Worm (Caenorhabditis elegans) whole organism, mixed stage, embryonic: ENCODE results near the gene mbl-1.

ENCODE experiments used
- M03D4.4 ChIP-seq: sonication (generic microtip); optimal IDR thresholded peaks from 2 replicates; lab custom pipeline; 2017; ENCODE audit warnings: mild to moderate bottlenecking, missing genetic modification characterization, missing compliant biosample characterization
- bed-3 ChIP-seq: fragments of 200-800 bp; sonication (Bioruptor generic); optimal IDR thresholded peaks from 3 replicates; lab custom pipeline; 2018; ENCODE audit warnings: mild to moderate bottlenecking, missing genetic modification characterization, moderate library complexity, missing compliant biosample characterization
- blmp-1 ChIP-seq: fragments of 150-350 bp; optimal IDR thresholded peaks from 2 replicates; lab custom pipeline; 2014; ENCODE audit warnings: missing biosample characterization, missing genetic modification characterization
- ceh-39 ChIP-seq: fragments of 150-350 bp; optimal IDR thresholded peaks from 2 replicates; lab custom pipeline; 2014; ENCODE audit warnings: missing biosample characterization, missing genetic modification characterization
- ceh-43 ChIP-seq: fragments of 200-800 bp; sonication (Bioruptor generic); optimal IDR thresholded peaks from 2 replicates; lab custom pipeline; 2018; ENCODE audit warnings: mild to moderate bottlenecking, missing genetic modification characterization, moderate library complexity, missing compliant biosample characterization
- ceh-83 ChIP-seq: fragments of 200-800 bp; sonication (Bioruptor generic); optimal IDR thresholded peaks from 2 replicates; lab custom pipeline; 2018; ENCODE audit warnings: mild to moderate bottlenecking, missing genetic modification characterization, missing compliant biosample characterization
- ces-1 ChIP-seq: fragments of 150-350 bp; optimal IDR thresholded peaks from 2 replicates; lab custom pipeline; 2014; ENCODE audit warnings: missing biosample characterization, missing genetic modification reagents, missing genetic modification characterization
- cnd-1 ChIP-seq: fragments of 200-800 bp; sonication (Bioruptor generic); optimal IDR thresholded peaks from 2 replicates; lab custom pipeline; 2018; ENCODE audit warnings: mild to moderate bottlenecking, missing genetic modification characterization, missing compliant biosample characterization
- drap-1 ChIP-seq: fragments of 200-800 bp; sonication (Bioruptor generic); optimal IDR thresholded peaks from 3 replicates; lab custom pipeline; 2018; ENCODE audit warnings: mild to moderate bottlenecking, missing genetic modification characterization, missing compliant biosample characterization
- elt-1 ChIP-seq: sonication (generic microtip); optimal IDR thresholded peaks from 2 replicates; lab custom pipeline; 2017; ENCODE audit warnings: missing genetic modification characterization, mild to moderate bottlenecking, missing compliant biosample characterization, antibody characterized with exemption, moderate library complexity, borderline replicate concordance; ENCODE audit not compliant: insufficient read depth
- elt-3 ChIP-seq: fragments of 150-350 bp; optimal IDR thresholded peaks from 2 replicates; lab custom pipeline; 2014; ENCODE audit warnings: missing biosample characterization, missing genetic modification characterization
- flh-1 ChIP-seq: fragments of 200-800 bp; sonication (Bioruptor generic); optimal IDR thresholded peaks from 2 replicates; lab custom pipeline; 2018; ENCODE audit warnings: mild to moderate bottlenecking, missing genetic modification characterization, moderate library complexity, missing compliant biosample characterization
- ham-2 ChIP-seq: fragments of 200-800 bp; sonication (Bioruptor generic); optimal IDR thresholded peaks from 2 replicates; lab custom pipeline; 2018; ENCODE audit warnings: mild to moderate bottlenecking, missing genetic modification characterization, missing compliant biosample characterization
- hlh-1 ChIP-seq: fragments of 150-350 bp; optimal IDR thresholded peaks from 2 replicates; lab custom pipeline; 2014; ENCODE audit warnings: missing biosample characterization, missing genetic modification reagents, missing genetic modification characterization
- lin-13 ChIP-seq: fragments of 150-350 bp; optimal IDR thresholded peaks from 2 replicates; lab custom pipeline; 2014; ENCODE audit warnings: missing biosample characterization, missing genetic modification characterization
- lin-32 ChIP-seq: fragments of 200-800 bp; sonication (Bioruptor generic); optimal IDR thresholded peaks from 2 replicates; lab custom pipeline; 2018; ENCODE audit warnings: mild to moderate bottlenecking, missing genetic modification characterization, missing compliant biosample characterization
- lsy-2 ChIP-seq: fragments of 150-350 bp; optimal IDR thresholded peaks from 2 replicates; lab custom pipeline; 2014; ENCODE audit warnings: missing biosample characterization, missing genetic modification characterization
- mab-5 ChIP-seq: fragments of 150-350 bp; optimal IDR thresholded peaks from 2 replicates; lab custom pipeline; 2014; ENCODE audit warnings: missing biosample characterization, missing genetic modification characterization
- mep-1 ChIP-seq: fragments of 150-350 bp; optimal IDR thresholded peaks from 2 replicates; lab custom pipeline; 2017; ENCODE audit warnings: missing biosample characterization, missing genetic modification reagents, missing genetic modification characterization, inconsistent platforms
- mls-2 ChIP-seq: sonication (generic microtip); optimal IDR thresholded peaks from 2 replicates; lab custom pipeline; 2016; ENCODE audit warnings: mild to moderate bottlenecking, missing genetic modification characterization, moderate library complexity, missing compliant biosample characterization
- nhr-12 ChIP-seq: fragments of 150-350 bp; optimal IDR thresholded peaks from 2 replicates; lab custom pipeline; 2014; ENCODE audit warnings: missing biosample characterization, missing genetic modification characterization
- nhr-2 ChIP-seq: fragments of 150-350 bp; optimal IDR thresholded peaks from 2 replicates; lab custom pipeline; 2014; ENCODE audit warnings: missing biosample characterization, missing genetic modification characterization
- nhr-237 ChIP-seq: fragments of 150-350 bp; optimal IDR thresholded peaks from 2 replicates; lab custom pipeline; 2014; ENCODE audit warnings: missing biosample characterization, missing genetic modification characterization
- nhr-28 ChIP-seq: fragments of 150-350 bp; optimal IDR thresholded peaks from 2 replicates; lab custom pipeline; 2014; ENCODE audit warnings: missing biosample characterization, missing genetic modification characterization
- nhr-76 ChIP-seq: sonication (generic microtip); optimal IDR thresholded peaks from 2 replicates; lab custom pipeline; 2017; ENCODE audit warnings: missing biosample characterization, missing genetic modification characterization
- pha-4 ChIP-seq: fragments of 150-350 bp; optimal IDR thresholded peaks from 2 replicates; lab custom pipeline; 2018; ENCODE audit warnings: missing biosample characterization, missing genetic modification reagents, missing genetic modification characterization
- sem-2 ChIP-seq: fragments of 200-800 bp; sonication (Bioruptor generic); optimal IDR thresholded peaks from 2 replicates; lab custom pipeline; 2018; ENCODE audit warnings: mild to moderate bottlenecking, missing genetic modification characterization, missing compliant biosample characterization
- snpc-4 ChIP-seq: fragments of 150-350 bp; optimal IDR thresholded peaks from 2 replicates; lab custom pipeline; 2014; ENCODE audit warnings: missing biosample characterization, missing genetic modification characterization
- sptf-1 ChIP-seq: sonication (generic microtip); optimal IDR thresholded peaks from 2 replicates; lab custom pipeline; 2017; ENCODE audit warnings: mild to moderate bottlenecking, missing genetic modification characterization, moderate library complexity, missing compliant biosample characterization
- tbx-8 ChIP-seq: fragments of 200-800 bp; sonication (Bioruptor generic); optimal IDR thresholded peaks from 2 replicates; lab custom pipeline; 2018; ENCODE audit warnings: mild to moderate bottlenecking, missing genetic modification characterization, moderate library complexity, missing compliant biosample characterization
- unc-120 ChIP-seq: sonication (generic microtip); optimal IDR thresholded peaks from 2 replicates; lab custom pipeline; 2017; ENCODE audit warnings: missing genetic modification characterization, missing compliant biosample characterization; ENCODE audit not compliant: poor library complexity, severe bottlenecking
- unc-39 ChIP-seq: fragments of 150-350 bp; optimal IDR thresholded peaks from 2 replicates; lab custom pipeline; 2014; ENCODE audit warnings: missing biosample characterization, missing genetic modification characterization
- unc-62 ChIP-seq: fragments of 150-350 bp; optimal IDR thresholded peaks from 2 replicates; lab custom pipeline; 2014; ENCODE audit warnings: missing biosample characterization, missing genetic modification reagents, missing genetic modification characterization
- zip-8 ChIP-seq: fragments of 150-350 bp; optimal IDR thresholded peaks from 2 replicates; lab custom pipeline; 2014; ENCODE audit warnings: missing biosample characterization, missing genetic modification characterization
- ztf-11 ChIP-seq: fragments of 150-350 bp; optimal IDR thresholded peaks from 2 replicates; lab custom pipeline; 2014; ENCODE audit warnings: missing biosample characterization, missing genetic modification characterization

mbl-1 gene

DNA sequence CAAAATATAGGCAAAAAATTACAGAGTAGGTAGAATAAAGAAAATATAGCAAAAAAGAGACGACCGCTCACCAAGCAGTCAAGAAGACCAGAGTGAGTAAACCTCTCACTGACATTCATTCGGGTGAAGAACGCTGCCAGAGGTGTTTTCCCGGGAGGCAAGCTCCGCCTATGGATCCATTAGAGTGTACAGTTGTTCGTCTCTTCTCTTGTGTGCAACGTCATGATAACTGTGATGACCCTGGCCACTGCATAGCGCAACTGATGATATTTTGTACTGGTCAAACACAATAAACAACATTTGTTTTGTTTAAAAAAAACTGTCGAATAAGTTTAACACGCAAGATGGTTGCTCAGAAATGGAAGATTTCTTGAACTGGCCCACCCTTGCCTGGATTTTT lies 25.5 kb upstream of the mbl-1 start, which contains the start of gene F52G3.8:
TSS of gene F52G3.8 (minus strand) at position 101 of the 400 bp plus-strand sequence.
- no peak for TF ChIP-seq nhr-12 (tag; lab: Kevin White, UChicago)
- TF ChIP-seq mls-2 (tag; lab: Kevin White, UChicago), result no peak
- no peak for TF ChIP-seq ceh-39 (tag; lab: Kevin White, UChicago)
- no peak for TF ChIP-seq hlh-1 (tag; lab: Kevin White, UChicago)
- TF ChIP-seq drap-1 (GFP tag; lab: Kevin White, UChicago), result no peak
- TF ChIP-seq unc-62, result no peak
- TF ChIP-seq lsy-2 (tag; lab: Kevin White, UChicago), result no peak

DNA sequence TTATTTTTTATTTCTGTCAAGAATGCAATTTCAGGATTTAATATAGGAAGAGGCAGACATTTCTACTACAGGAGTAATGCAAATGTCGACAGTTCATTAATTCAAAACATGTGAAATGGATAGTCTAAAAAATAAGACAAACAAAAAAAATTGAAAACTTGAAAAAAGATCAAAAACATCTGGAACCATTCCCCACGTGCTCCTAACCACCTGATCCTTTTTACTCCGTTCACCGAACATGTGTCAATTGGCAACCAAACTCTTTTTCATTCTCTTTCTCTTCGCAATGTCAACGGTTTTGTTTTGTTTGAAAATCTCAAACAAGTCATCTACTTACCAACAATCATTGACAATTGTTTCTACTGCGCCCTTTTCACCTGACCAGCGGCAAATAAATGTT lies 20.4 kb upstream of the mbl-1 start:
- TF ChIP-seq mls-2 (tag; lab: Kevin White, UChicago) (no peak), tbx-8 (GFP tag; lab: Kevin White, UChicago) (no peak), elt-3 (tag; lab: Kevin White, UChicago) (no peak), M03D4.4 (tag; lab: Kevin White, UChicago) (no peak), unc-39 (tag; lab: Kevin White, UChicago) (no peak), sptf-1 (tag; lab: Kevin White, UChicago) (no peak), elt-1 (tag; lab: Kevin White, UChicago) (no peak), ceh-39 (tag; lab: Kevin White, UChicago) (no peak), unc-62 (no peak), ces-1 (GFP tag; lab: Kevin White, UChicago) (no peak), ceh-43 (GFP tag; lab: Kevin White, UChicago) (no peak), unc-120 (tag; lab: Kevin White, UChicago) (no peak), sem-2 (GFP tag; lab: Kevin White, UChicago) (no peak), mab-5 (tag; lab: Kevin White, UChicago) (no peak), ham-2 (GFP tag; lab: Kevin White, UChicago) (no peak), drap-1 (GFP tag; lab: Kevin White, UChicago) (no peak), zip-8 (no peak)

DNA sequence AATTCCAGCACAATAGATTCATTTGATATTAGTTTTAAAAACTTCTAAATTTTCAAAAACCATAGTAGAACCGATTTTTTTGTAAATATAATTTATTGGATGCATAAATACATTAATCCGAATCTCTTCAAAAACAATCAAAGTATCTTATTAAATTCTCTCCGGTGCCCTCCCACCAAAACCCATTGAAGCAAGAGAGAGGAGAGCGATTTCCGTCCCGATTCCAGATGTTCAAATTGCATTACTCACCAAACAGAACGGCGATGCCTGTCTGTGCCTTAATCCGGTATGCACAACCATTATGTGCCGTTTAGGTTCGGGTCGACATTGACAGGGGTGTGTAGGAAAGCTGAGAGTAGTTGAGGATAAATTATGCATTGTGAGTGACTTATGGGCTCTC lies 18.1 kb upstream of the mbl-1 start:
- TF ChIP-seq M03D4.4 (tag; lab: Kevin White, UChicago) (no peak), nhr-28 (tag; lab: Kevin White, UChicago) (no peak), nhr-2 (peak; percentile 9), flh-1 (GFP tag; lab: Kevin White, UChicago) (no peak), elt-3 (tag; lab: Kevin White, UChicago) (no peak), lin-32 (GFP tag; lab: Kevin White, UChicago) (peak; percentile 41), mls-2 (tag; lab: Kevin White, UChicago) (peak; percentile 26), nhr-12 (tag; lab: Kevin White, UChicago) (no peak), nhr-237 (tag; lab: Kevin White, UChicago) (no peak), ztf-11 (tag; lab: Kevin White, UChicago) (no peak), ceh-39 (tag; lab: Kevin White, UChicago) (no peak), ces-1 (GFP tag; lab: Kevin White, UChicago) (peak; percentile 91), nhr-76 (tag; lab: Kevin White, UChicago) (no peak), lin-13 (tag; lab: Kevin White, UChicago) (no peak), cnd-1 (peak; percentile 27)

DNA sequence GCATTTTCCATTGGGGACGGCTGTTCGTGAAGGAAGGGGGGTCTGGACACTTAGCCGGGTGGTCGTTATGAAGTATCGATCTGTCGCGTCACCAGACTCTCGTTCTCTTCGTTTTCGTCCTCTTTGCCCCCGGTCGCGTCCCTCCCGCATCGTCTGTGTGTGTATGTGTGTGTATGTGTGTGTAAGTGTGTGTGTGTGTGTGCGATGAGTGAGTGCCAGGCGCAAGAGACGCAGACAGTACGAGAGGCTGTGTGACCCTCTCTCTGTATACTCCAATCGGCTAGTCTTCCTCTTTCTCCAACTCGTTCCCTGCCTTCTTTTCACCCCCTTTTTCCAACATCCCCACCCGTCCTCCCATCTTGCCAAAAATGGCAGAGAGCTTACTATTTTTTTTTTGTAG lies 17.0 kb upstream of the mbl-1 start:
- no peak for TF ChIP-seq blmp-1 (tag; lab: Kevin White, UChicago)
- TF ChIP-seq ceh-39 (tag; lab: Kevin White, UChicago), result peak; percentile 80
- TF ChIP-seq sem-2 (GFP tag; lab: Kevin White, UChicago), result peak; percentile 34
- TF ChIP-seq tbx-8 (GFP tag; lab: Kevin White, UChicago), result peak; percentile 2
- TF ChIP-seq mep-1 (tag; lab: Kevin White, UChicago), result peak; percentile 92
- TF ChIP-seq flh-1 (GFP tag; lab: Kevin White, UChicago), result no peak
- TF ChIP-seq pha-4 (tag; lab: Kevin White, UChicago), result peak; percentile 97
- no peak for TF ChIP-seq mab-5 (tag; lab: Kevin White, UChicago)
- TF ChIP-seq lin-32 (GFP tag; lab: Kevin White, UChicago), result peak; percentile 29
- TF ChIP-seq sptf-1 (tag; lab: Kevin White, UChicago), result peak; percentile 87
- TF ChIP-seq nhr-28 (tag; lab: Kevin White, UChicago), result no peak
- peak; percentile 13 for TF ChIP-seq nhr-12 (tag; lab: Kevin White, UChicago)
- no peak for TF ChIP-seq ceh-83 (GFP tag; lab: Kevin White, UChicago)
- TF ChIP-seq unc-62, result peak; percentile 71
- TF ChIP-seq cnd-1, result peak; percentile 84
- peak; percentile 74 for TF ChIP-seq elt-1 (tag; lab: Kevin White, UChicago)
- peak; percentile 78 for TF ChIP-seq drap-1 (GFP tag; lab: Kevin White, UChicago)
- peak; percentile 41 for TF ChIP-seq nhr-237 (tag; lab: Kevin White, UChicago)
- no peak for TF ChIP-seq snpc-4 (tag; lab: Kevin White, UChicago)
- TF ChIP-seq nhr-76 (tag; lab: Kevin White, UChicago), result peak; percentile 3
- peak; percentile 87 for TF ChIP-seq ztf-11 (tag; lab: Kevin White, UChicago)
- TF ChIP-seq lin-13 (tag; lab: Kevin White, UChicago), result peak; percentile 78
- TF ChIP-seq nhr-2, result peak; percentile 94
- peak; percentile 64 for TF ChIP-seq ham-2 (GFP tag; lab: Kevin White, UChicago)
- TF ChIP-seq unc-39 (tag; lab: Kevin White, UChicago), result no peak
- TF ChIP-seq M03D4.4 (tag; lab: Kevin White, UChicago), result peak; percentile 76
- peak; percentile 62 for TF ChIP-seq lsy-2 (tag; lab: Kevin White, UChicago)
- peak; percentile 86 for TF ChIP-seq mls-2 (tag; lab: Kevin White, UChicago)
- peak; percentile 35 for TF ChIP-seq bed-3 (GFP tag; lab: Kevin White, UChicago)
- TF ChIP-seq zip-8, result no peak
- no peak for TF ChIP-seq elt-3 (tag; lab: Kevin White, UChicago)
- TF ChIP-seq ceh-43 (GFP tag; lab: Kevin White, UChicago), result no peak
- peak; percentile 70 for TF ChIP-seq ces-1 (GFP tag; lab: Kevin White, UChicago)
- TF ChIP-seq hlh-1 (tag; lab: Kevin White, UChicago), result peak; percentile 88
- TF ChIP-seq unc-120 (tag; lab: Kevin White, UChicago), result peak; percentile 73
